Worm (Caenorhabditis elegans): ENCODE data around the gene mec-10.
A peak's percentile ranks its signal among the peaks of the same experiment; 100 is the strongest.

mec-10 gene

ce11 chrX:8419252-8419651 is 50.9 kb downstream of the mec-10 start (continued):
- TF ChIP-seq ceh-88 (GFP tag; IDR thresholded peaks at IDR 0.05) (no peak), isw-1 (GFP tag; IDR thresholded peaks at IDR 0.05) (no peak), dsc-1 (tag; optimal IDR thresholded peaks at IDR 0.05) (no peak), hpl-2 (GFP tag; optimal IDR thresholded peaks at IDR 0.05) (no peak), unc-30 (tag; optimal IDR thresholded peaks at IDR 0.05) (no peak), efl-3 (GFP tag; optimal IDR thresholded peaks at IDR 0.05) (no peak), pag-3 (tag; optimal IDR thresholded peaks at IDR 0.05; ENCODE audit: borderline replicate concordance, insufficient read depth) (no peak), nhr-28 (tag; optimal IDR thresholded peaks at IDR 0.05) (no peak), ets-5 (GFP tag; IDR thresholded peaks at IDR 0.05) (no peak), mdl-1 (tag; optimal IDR thresholded peaks at IDR 0.05) (no peak), lin-35 (GFP tag; optimal IDR thresholded peaks at IDR 0.05) (peak in 1 of 2 experiments; percentile 26), Y116A8C.19 (tag; optimal IDR thresholded peaks at IDR 0.05; ENCODE audit: borderline replicate concordance) (no peak), irx-1 (tag; optimal IDR thresholded peaks at IDR 0.05) (no peak), alr-1 (tag; optimal IDR thresholded peaks at IDR 0.05; ENCODE audit: borderline replicate concordance) (no peak), zip-4 (GFP tag; optimal IDR thresholded peaks at IDR 0.05) (no peak), fkh-10 (GFP tag; optimal IDR thresholded peaks at IDR 0.05) (no peak), lsy-2 (tag; optimal IDR thresholded peaks at IDR 0.05) (no peak)

ce11 chrX:8418382-8418781 is 51.7 kb downstream of the mec-10 start, which contains the start of gene spp-13:
Gene spp-13, minus strand, starts transcription at chrX:8418524.
- TF ChIP-seq ztf-4 (tag; optimal IDR thresholded peaks at IDR 0.05) (no peak), blmp-1 (tag; optimal IDR thresholded peaks at IDR 0.05) (peak; percentile 56)

ce11 chrX:8417727-8418126 is 52.4 kb downstream of the mec-10 start:
- TF ChIP-seq efl-1 (optimal IDR thresholded peaks at IDR 0.05) (no peak), efl-1 (GFP tag; optimal IDR thresholded peaks at IDR 0.05 in 1 of 2) (peak in 1 of 2 experiments; percentile 17), tbx-2 (tag; optimal IDR thresholded peaks at IDR 0.05) (no peak), pax-3 (tag; optimal IDR thresholded peaks at IDR 0.05) (no peak), F16B12.6 (tag; optimal IDR thresholded peaks at IDR 0.05) (no peak), isw-1 (GFP tag; IDR thresholded peaks at IDR 0.05) (no peak), nhr-85 (tag) (peak; percentile 24), ets-5 (GFP tag; IDR thresholded peaks at IDR 0.05) (no peak), lin-35 (GFP tag; optimal IDR thresholded peaks at IDR 0.05) (peak in 1 of 2 experiments; percentile 7), sox-4 (tag; optimal IDR thresholded peaks at IDR 0.05) (no peak)

- no peak for TF ChIP-seq zag-1 (tag; optimal IDR thresholded peaks at IDR 0.05)
- TF ChIP-seq dsc-1 (tag; optimal IDR thresholded peaks at IDR 0.05), result no peak
- no peak for TF ChIP-seq nhr-90 (tag; optimal IDR thresholded peaks at IDR 0.05; ENCODE audit: poor library complexity)
- no peak for TF ChIP-seq grh-1 (GFP tag; IDR thresholded peaks at IDR 0.05)
- no peak for TF ChIP-seq mef-2 (tag; optimal IDR thresholded peaks at IDR 0.05)
- TF ChIP-seq nhr-71 (tag; optimal IDR thresholded peaks at IDR 0.05), result no peak
- no peak for TF ChIP-seq ztf-4 (tag; optimal IDR thresholded peaks at IDR 0.05)
- no peak for TF ChIP-seq swsn-7 (tag; optimal IDR thresholded peaks at IDR 0.05)
- no peak for TF ChIP-seq fkh-4 (tag; optimal IDR thresholded peaks at IDR 0.05; ENCODE audit: borderline replicate concordance)
- no peak for TF ChIP-seq irx-1 (tag; optimal IDR thresholded peaks at IDR 0.05)
- no peak for TF ChIP-seq zip-4 (GFP tag; optimal IDR thresholded peaks at IDR 0.05)
- no peak for TF ChIP-seq jun-1 (tag; optimal IDR thresholded peaks at IDR 0.05)
- TF ChIP-seq ceh-90 (tag; optimal IDR thresholded peaks at IDR 0.05), result no peak
- no peak for TF ChIP-seq lin-39 (tag; optimal IDR thresholded peaks at IDR 0.05)
- TF ChIP-seq egl-13 (tag; optimal IDR thresholded peaks at IDR 0.05), result no peak
- no peak for TF ChIP-seq efl-3 (GFP tag; optimal IDR thresholded peaks at IDR 0.05)
- TF ChIP-seq C34B4.2 (tag; optimal IDR thresholded peaks at IDR 0.05), result no peak
Measured at ce11 chrX:8416819-8417218, 53.3 kb downstream of the mec-10 start, which contains the start of gene ced-8. Gene ced-8, minus strand, starts transcription at chrX:8416919.
